Worm (Caenorhabditis elegans): ENCODE measurements around the gene srt-55.

srt-55 gene

DNA sequence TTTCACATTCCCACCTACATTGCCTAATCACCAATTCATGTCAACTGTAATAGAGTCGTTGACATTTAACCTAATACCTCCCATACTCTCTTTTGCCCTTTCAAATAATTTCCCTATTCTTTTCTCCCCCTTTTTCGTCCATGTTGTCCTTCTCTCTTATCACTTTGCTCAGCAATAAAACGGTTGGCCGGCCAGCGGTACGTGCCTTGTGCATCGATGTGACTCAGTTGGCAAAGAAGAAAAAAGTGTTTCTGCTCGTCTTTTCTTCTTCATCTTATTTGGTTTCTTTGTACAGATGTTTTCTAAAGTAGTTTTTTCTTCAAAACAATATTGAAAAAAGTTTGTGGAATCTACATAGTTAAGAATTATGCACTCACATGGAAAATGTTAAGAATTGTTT lies 28.2 kb upstream of the srt-55 start:
- TF ChIP-seq C34B4.2 (tag; optimal IDR thresholded peaks at IDR 0.05) (no peak), pqm-1 (tag; optimal IDR thresholded peaks at IDR 0.05) (peak; percentile 13)

DNA sequence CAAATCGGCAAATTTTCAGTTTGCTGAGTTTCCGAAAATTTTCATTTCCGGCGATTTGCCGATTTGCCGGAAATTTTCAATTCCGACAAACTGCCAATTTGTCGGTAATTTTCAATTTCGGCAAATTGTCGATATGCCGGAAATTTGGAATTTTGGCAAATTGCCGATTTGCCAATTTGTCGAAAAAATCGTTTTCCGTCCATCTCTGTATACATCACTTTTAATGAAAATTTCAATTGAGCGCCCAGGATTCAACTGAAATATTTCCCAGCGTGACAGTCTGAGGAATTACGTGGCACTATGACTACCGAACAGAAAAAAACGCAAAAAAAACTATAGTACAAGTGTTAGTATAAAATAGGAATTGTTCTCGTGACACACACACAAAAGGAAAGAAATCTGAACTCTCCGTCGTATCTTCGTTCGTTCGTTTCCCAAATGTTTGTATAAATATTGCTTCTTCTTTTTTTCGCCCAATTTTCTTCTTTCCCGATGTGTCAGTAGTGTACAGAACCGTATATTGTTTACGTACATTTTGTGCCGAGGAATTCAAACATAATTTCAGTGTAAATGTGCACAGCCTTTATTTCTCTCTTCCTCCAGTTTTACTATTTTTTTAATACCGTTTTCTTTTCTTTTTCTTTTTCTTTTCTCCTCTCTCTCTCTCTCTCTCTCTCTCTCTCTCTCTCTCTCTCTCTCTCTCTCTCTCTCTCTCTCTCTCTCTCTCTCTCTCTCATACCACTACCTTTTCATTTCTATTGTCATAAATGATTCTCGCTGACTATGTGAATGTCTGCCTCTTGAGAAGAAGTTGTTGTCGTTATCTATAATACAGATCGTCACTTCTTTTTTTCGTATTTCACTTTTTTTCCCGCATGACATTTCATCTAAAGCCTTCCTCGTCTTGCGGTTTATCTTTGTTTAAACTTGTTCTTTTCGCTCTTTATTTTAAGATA lies 26.5 kb upstream of the srt-55 start:
- TF ChIP-seq aha-1 (tag; optimal IDR thresholded peaks at IDR 0.05) = no peak
- TF ChIP-seq nhr-47 (tag; optimal IDR thresholded peaks at IDR 0.05) = no peak
- no peak for TF ChIP-seq lin-15B (tag; optimal IDR thresholded peaks at IDR 0.05)
- TF ChIP-seq C04F5.9 (tag; optimal IDR thresholded peaks at IDR 0.05) = no peak
- peak; percentile 20 for TF ChIP-seq mep-1 (tag; optimal IDR thresholded peaks at IDR 0.05)
- peak; percentile 20 for TF ChIP-seq pax-3 (tag; optimal IDR thresholded peaks at IDR 0.05)
- peak; percentile 70 for TF ChIP-seq nhr-85 (tag)
- TF ChIP-seq elt-3 (tag; optimal IDR thresholded peaks at IDR 0.05) = peak in 2 of 6 experiments; percentile 13 to 37
- TF ChIP-seq efl-1 (optimal IDR thresholded peaks at IDR 0.05) = peak; percentile 34 to 35
- peak in 1 of 2 experiments; percentile 91 for TF ChIP-seq efl-1 (GFP tag; optimal IDR thresholded peaks at IDR 0.05 in 1 of 2)
- no peak for TF ChIP-seq egl-27 (tag; optimal IDR thresholded peaks at IDR 0.05)
- peak; percentile 45 for TF ChIP-seq nhr-19 (GFP tag; conservative IDR thresholded peaks at IDR 0.05)
- TF ChIP-seq elt-2 (tag; optimal IDR thresholded peaks at IDR 0.05) = peak; percentile 57
- TF ChIP-seq fkh-8 (tag; optimal IDR thresholded peaks at IDR 0.05) = no peak
- TF ChIP-seq hlh-4 (tag; optimal IDR thresholded peaks at IDR 0.05) = no peak
- TF ChIP-seq lin-39 (tag; optimal IDR thresholded peaks at IDR 0.05) = no peak
- peak in 1 of 2 experiments; percentile 27 for TF ChIP-seq lsy-2 (tag; optimal IDR thresholded peaks at IDR 0.05)
- TF ChIP-seq lir-3 (tag; optimal IDR thresholded peaks at IDR 0.05; ENCODE audit: poor library complexity) = no peak
- peak; percentile 65 for TF ChIP-seq lin-14 (GFP tag; optimal IDR thresholded peaks at IDR 0.05)
- TF ChIP-seq hpl-2 (GFP tag; optimal IDR thresholded peaks at IDR 0.05) = no peak
- TF ChIP-seq hlh-17 (GFP tag; optimal IDR thresholded peaks at IDR 0.05; ENCODE audit: borderline replicate concordance) = no peak
- TF ChIP-seq blmp-1 (tag; optimal IDR thresholded peaks at IDR 0.05) = peak; percentile 90
- peak in 1 of 2 experiments; percentile 60 for TF ChIP-seq lin-35 (GFP tag; optimal IDR thresholded peaks at IDR 0.05)
- TF ChIP-seq aly-2 (tag; optimal IDR thresholded peaks at IDR 0.05) = no peak
- no peak for TF ChIP-seq nhr-12 (tag; optimal IDR thresholded peaks at IDR 0.05)
- TF ChIP-seq ceh-8 (GFP tag; optimal IDR thresholded peaks at IDR 0.05) = no peak

DNA sequence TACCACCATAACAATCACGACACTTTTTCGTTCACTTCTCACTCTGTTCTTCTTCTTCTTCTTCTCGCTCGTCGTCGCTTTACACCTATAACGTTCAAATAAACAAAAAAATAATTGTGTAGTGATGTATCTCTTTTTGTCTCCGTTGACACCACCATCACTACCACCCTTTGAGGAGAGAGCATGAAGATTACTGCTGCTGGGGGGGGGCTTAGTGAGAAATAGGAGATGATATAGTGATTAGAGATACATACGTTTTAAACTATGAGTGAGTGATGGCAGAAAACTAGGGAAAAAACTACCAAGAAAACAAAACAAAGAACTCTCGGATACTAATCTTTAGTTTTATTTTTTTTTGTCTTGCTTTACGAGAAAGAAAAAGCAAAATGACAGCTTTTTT lies 20.1 kb upstream of the srt-55 start:
- peak; percentile 33 for TF ChIP-seq snu-23 (GFP tag; optimal IDR thresholded peaks at IDR 0.05)
- TF ChIP-seq lin-14 (GFP tag; optimal IDR thresholded peaks at IDR 0.05) = peak; percentile 75
- TF ChIP-seq lsy-2 (tag; optimal IDR thresholded peaks at IDR 0.05) = peak; percentile 15 to 46
- TF ChIP-seq nhr-77 (tag; optimal IDR thresholded peaks at IDR 0.05) = no peak
- no peak for TF ChIP-seq ama-1 (optimal IDR thresholded peaks at IDR 0.05)
- no peak for TF ChIP-seq ets-5 (GFP tag; IDR thresholded peaks at IDR 0.05)
- TF ChIP-seq sox-4 (tag; optimal IDR thresholded peaks at IDR 0.05) = no peak
- TF ChIP-seq rnt-1 (tag; optimal IDR thresholded peaks at IDR 0.05) = peak; percentile 33
- peak; percentile 42 for TF ChIP-seq nhr-71 (tag; optimal IDR thresholded peaks at IDR 0.05)
- 0 out of 2 replicates have a peak, but pooled peaks have one; percentile 6 for TF ChIP-seq nhr-19 (GFP tag; conservative IDR thresholded peaks at IDR 0.05)
- no peak for TF ChIP-seq vab-15 (tag; optimal IDR thresholded peaks at IDR 0.05)
- no peak for TF ChIP-seq ceh-8 (GFP tag; optimal IDR thresholded peaks at IDR 0.05)

Measured in whole organism, L1 larva.